Worm (Caenorhabditis elegans): ENCODE measurements around the gene rict-1.

- TF ChIP-seq elt-1 (tag; optimal IDR thresholded peaks at IDR 0.05) (no peak), ceh-82 (tag; optimal IDR thresholded peaks at IDR 0.05) (no peak), tbx-2 (tag; optimal IDR thresholded peaks at IDR 0.05) (no peak), nhr-25 (tag; optimal IDR thresholded peaks at IDR 0.05) (no peak), skn-1 (tag; optimal IDR thresholded peaks at IDR 0.05) (no peak), egl-5 (tag; optimal IDR thresholded peaks at IDR 0.05) (no peak), ama-1 (optimal IDR thresholded peaks at IDR 0.05) (no peak), egl-27 (tag; optimal IDR thresholded peaks at IDR 0.05) (no peak), elt-3 (tag; optimal IDR thresholded peaks at IDR 0.05) (no peak), fos-1 (tag; optimal IDR thresholded peaks at IDR 0.05) (no peak), unc-62 (GFP tag; optimal IDR thresholded peaks at IDR 0.05) (no peak), nhr-76 (tag; optimal IDR thresholded peaks at IDR 0.05) (no peak)
These were observed 37.7 kb downstream of the rict-1 start, which contains the start of gene F42G4.6 for ce11 chrII:13078848-13079428.
